Worm (Caenorhabditis elegans): ENCODE results near the gene frpr-10.

frpr-10 gene

ce11 chrIV:7987083-7987482, 29.5 kb downstream of the frpr-10 start, which contains the start of gene mec-17:
Gene mec-17 (minus strand): TSS chrIV:7987183.
- no peak for TF ChIP-seq nhr-111 (GFP tag; optimal IDR thresholded peaks at IDR 0.05)
- no peak for TF ChIP-seq Y5F2A.4 (GFP tag; optimal IDR thresholded peaks at IDR 0.05)
- no peak for TF ChIP-seq ama-1 (optimal IDR thresholded peaks at IDR 0.05)
- no peak for TF ChIP-seq Y48G9A.11 (GFP tag; IDR thresholded peaks at IDR 0.05)
- no peak for TF ChIP-seq gei-8 (GFP tag; optimal IDR thresholded peaks at IDR 0.05)
- no peak for TF ChIP-seq ztf-11 (tag; optimal IDR thresholded peaks at IDR 0.05)
- no peak for TF ChIP-seq ceh-82 (tag; optimal IDR thresholded peaks at IDR 0.05)

- TF ChIP-seq lsy-2 (tag; optimal IDR thresholded peaks at IDR 0.05) (no peak), nhr-111 (GFP tag; optimal IDR thresholded peaks at IDR 0.05) (no peak), mdl-1 (tag; optimal IDR thresholded peaks at IDR 0.05) (no peak), lin-39 (tag; optimal IDR thresholded peaks at IDR 0.05) (no peak), duxl-1 (tag; optimal IDR thresholded peaks at IDR 0.05; ENCODE audit: poor library complexity) (no peak), hmg-1.1 (GFP tag; IDR thresholded peaks at IDR 0.05) (no peak), mes-2 (tag; optimal IDR thresholded peaks at IDR 0.05; ENCODE audit: poor library complexity, severe bottlenecking) (no peak), unc-130 (GFP tag; optimal IDR thresholded peaks at IDR 0.05) (no peak), ceh-62 (tag; optimal IDR thresholded peaks at IDR 0.05) (no peak), jun-1 (tag; optimal IDR thresholded peaks at IDR 0.05) (no peak), saeg-2 (GFP tag; IDR thresholded peaks at IDR 0.05) (no peak), aly-2 (tag; optimal IDR thresholded peaks at IDR 0.05) (no peak), F44E2.7 (GFP tag; IDR thresholded peaks at IDR 0.05) (no peak), F49E8.2 (tag; optimal IDR thresholded peaks at IDR 0.05; ENCODE audit: borderline replicate concordance) (no peak)
Observed at ce11 chrIV:7988385-7988784, 30.8 kb downstream of the frpr-10 start, which contains the start of gene col-115. Gene col-115 (plus strand): TSS chrIV:7988685.

- TF ChIP-seq unc-62 (GFP tag; optimal IDR thresholded peaks at IDR 0.05 in 1 of 2) (peak in 1 of 2 experiments; percentile 69), unc-62 (tag; optimal IDR thresholded peaks at IDR 0.05) (no peak), snpc-1.2 (GFP tag; IDR thresholded peaks at IDR 0.05) (no peak)
Observed at ce11 chrIV:7994715-7995114, 37.1 kb downstream of the frpr-10 start.

ce11 chrIV:8000763-8001162, 43.2 kb downstream of the frpr-10 start:
- TF ChIP-seq mxl-2 (GFP tag; conservative IDR thresholded peaks at IDR 0.05) = no peak
- no peak for TF ChIP-seq attf-4 (tag; optimal IDR thresholded peaks at IDR 0.05)
- no peak for TF ChIP-seq nhr-28 (tag; optimal IDR thresholded peaks at IDR 0.05)
- TF ChIP-seq daf-16 (GFP tag; optimal IDR thresholded peaks at IDR 0.05) = no peak
- TF ChIP-seq daf-16 (tag; optimal IDR thresholded peaks at IDR 0.05) = no peak
- no peak for TF ChIP-seq hlh-30 (tag; optimal IDR thresholded peaks at IDR 0.05; ENCODE audit: insufficient read depth)
- no peak for TF ChIP-seq ama-1 (optimal IDR thresholded peaks at IDR 0.05)
- peak; percentile 21 for TF ChIP-seq aha-1 (tag)
- TF ChIP-seq jun-1 (tag; optimal IDR thresholded peaks at IDR 0.05) = no peak

- no peak for TF ChIP-seq mes-2 (tag; optimal IDR thresholded peaks at IDR 0.05; ENCODE audit: poor library complexity, severe bottlenecking)
Observed at ce11 chrIV:8004019-8004418, 46.4 kb downstream of the frpr-10 start, which contains the start of gene rig-4. Gene rig-4 (minus strand): TSS chrIV:8004119.

ce11 chrIV:8005376-8005775, 47.8 kb downstream of the frpr-10 start:
- TF ChIP-seq nhr-102 (tag; optimal IDR thresholded peaks at IDR 0.05) (no peak), pqm-1 (tag; optimal IDR thresholded peaks at IDR 0.05) (peak; percentile 64), madf-5 (GFP tag; IDR thresholded peaks at IDR 0.05) (no peak), rbr-2 (tag; optimal IDR thresholded peaks at IDR 0.05) (no peak), ceh-32 (tag; optimal IDR thresholded peaks at IDR 0.05; ENCODE audit: poor library complexity) (no peak), vab-7 (GFP tag; IDR thresholded peaks at IDR 0.05) (no peak), snpc-1.2 (GFP tag; IDR thresholded peaks at IDR 0.05) (no peak), hif-1 (tag; optimal IDR thresholded peaks at IDR 0.05) (no peak), lin-15B (tag; optimal IDR thresholded peaks at IDR 0.05) (no peak), arid-1 (GFP tag; conservative IDR thresholded peaks at IDR 0.05) (no peak), Y48G9A.11 (GFP tag; IDR thresholded peaks at IDR 0.05) (no peak), dpl-1 (GFP tag; optimal IDR thresholded peaks at IDR 0.05) (no peak), aly-2 (tag; optimal IDR thresholded peaks at IDR 0.05) (no peak), F37D6.2 (tag; optimal IDR thresholded peaks at IDR 0.05) (no peak), zfp-2 (tag; optimal IDR thresholded peaks at IDR 0.05) (no peak), zip-2 (tag; optimal IDR thresholded peaks at IDR 0.05) (no peak), sdz-12 (GFP tag; optimal IDR thresholded peaks at IDR 0.05) (no peak)

Data from whole organism, L4 larva.